Fruit fly (Drosophila melanogaster) whole organism, embryonic: Measurements from ENCODE around the gene CG45100.

Experiments used
- CG10366 ChIP-seq: fragments of 200-800 bp; sonication (Bioruptor generic); IDR thresholded peaks from 2 replicates; pipeline ENCODE4 v1.3.6; 2022; ENCODE audit warnings: missing biosample characterization, missing genetic modification characterization
- CG10462 ChIP-seq: fragments of 200-800 bp; sonication (Bioruptor generic); optimal IDR thresholded peaks from 2 replicates; lab custom pipeline; 2016; ENCODE audit warnings: missing biosample characterization, missing genetic modification characterization
- CG11085 ChIP-seq: fragments of 200-800 bp; sonication (Bioruptor generic); IDR thresholded peaks from 2 replicates; pipeline ENCODE4 v1.3.6; 2022; ENCODE audit warnings: missing biosample characterization, missing genetic modification characterization
- CG12769 ChIP-seq: fragments of 200-800 bp; sonication (Bioruptor generic); optimal IDR thresholded peaks from 2 replicates; lab custom pipeline; 2019; ENCODE audit warnings: missing biosample characterization, mild to moderate bottlenecking, missing genetic modification characterization, moderate library complexity
- CG13287 ChIP-seq: fragments of 200-800 bp; sonication (Bioruptor generic); IDR thresholded peaks from 2 replicates; pipeline ENCODE4 v1.3.6; 2022; ENCODE audit warnings: missing biosample characterization, missing genetic modification characterization; ENCODE audit not compliant: partially characterized antibody
- CG15479 ChIP-seq: fragments of 200-800 bp; sonication (Bioruptor generic); optimal IDR thresholded peaks from 3 replicates; lab custom pipeline; 2019; ENCODE audit warnings: missing biosample characterization, mild to moderate bottlenecking, missing genetic modification characterization, moderate library complexity
- CG16813 ChIP-seq: fragments of 200-800 bp; sonication (Bioruptor generic); IDR thresholded peaks from 3 replicates; pipeline ENCODE4 v1.3.6; 2022; ENCODE audit warnings: missing biosample characterization, missing genetic modification characterization; ENCODE audit not compliant: partially characterized antibody
- CG16863 ChIP-seq: fragments of 200-800 bp; sonication (Bioruptor generic); optimal IDR thresholded peaks from 3 replicates; lab custom pipeline; 2016; ENCODE audit warnings: missing biosample characterization, missing genetic modification characterization
- CG18476 ChIP-seq: fragments of 200-800 bp; sonication (Bioruptor generic); optimal IDR thresholded peaks from 2 replicates; lab custom pipeline; 2016; ENCODE audit warnings: missing biosample characterization, mild to moderate bottlenecking, missing genetic modification characterization
- CG2678 ChIP-seq: fragments of 200-800 bp; sonication (Bioruptor generic); optimal IDR thresholded peaks from 3 replicates; lab custom pipeline; 2019; ENCODE audit warnings: missing biosample characterization, mild to moderate bottlenecking, missing genetic modification characterization, moderate library complexity
- CG30403 ChIP-seq: fragments of 200-800 bp; sonication (Bioruptor generic); optimal IDR thresholded peaks from 3 replicates; lab custom pipeline; 2016; ENCODE audit warnings: missing biosample characterization, missing genetic modification characterization
- CG4404 ChIP-seq: fragments of 200-800 bp; sonication (Bioruptor generic); IDR thresholded peaks from 2 replicates; pipeline ENCODE4 v1.3.6; 2022; ENCODE audit warnings: missing biosample characterization, missing genetic modification characterization
- CG4617 ChIP-seq: fragments of 200-800 bp; sonication (Bioruptor generic); optimal IDR thresholded peaks from 3 replicates; lab custom pipeline; 2016; ENCODE audit warnings: missing biosample characterization, missing genetic modification characterization, borderline replicate concordance
- CG6791 ChIP-seq: fragments of 200-800 bp; sonication (Bioruptor generic); IDR thresholded peaks from 3 replicates; pipeline ENCODE4 v1.3.6; 2022; ENCODE audit warnings: missing biosample characterization, missing genetic modification characterization; ENCODE audit not compliant: partially characterized antibody
- CG7745 ChIP-seq: fragments of 200-800 bp; sonication (Bioruptor generic); optimal IDR thresholded peaks from 2 replicates; lab custom pipeline; 2018; ENCODE audit warnings: missing biosample characterization, mild to moderate bottlenecking, missing genetic modification characterization, moderate library complexity
- CG8281 ChIP-seq: fragments of 200-800 bp; sonication (Bioruptor generic); optimal IDR thresholded peaks from 2 replicates; lab custom pipeline; 2018; ENCODE audit warnings: missing biosample characterization, mild to moderate bottlenecking, missing genetic modification characterization, moderate library complexity
- D19A ChIP-seq: fragments of 200-800 bp; optimal IDR thresholded peaks from 3 replicates; lab custom pipeline; 2019; ENCODE audit warnings: missing biosample characterization, mild to moderate bottlenecking, missing genetic modification characterization, moderate library complexity
- Dip2 ChIP-seq: fragments of 200-800 bp; sonication (Bioruptor generic); IDR thresholded peaks from 2 replicates; pipeline ENCODE4 v1.3.6; 2022; ENCODE audit warnings: missing biosample characterization, missing genetic modification characterization
- HLH3B ChIP-seq: fragments of 200-800 bp; sonication (Bioruptor generic); IDR thresholded peaks from 2 replicates; pipeline ENCODE4 v1.3.6; 2022; ENCODE audit warnings: missing biosample characterization, missing genetic modification characterization
- Lpt ChIP-seq: fragments of >200 bp; optimal IDR thresholded peaks from 2 replicates; lab custom pipeline; 2018; ENCODE audit warnings: missing biosample characterization, missing genetic modification characterization
- Med ChIP-seq: fragments of 200-800 bp; sonication (Bioruptor generic); peaks from one replicate; lab custom pipeline; 2016; ENCODE audit warnings: missing biosample characterization, missing genetic modification characterization, mild to moderate bottlenecking, inconsistent platforms, moderate library complexity
- Myb ChIP-seq: fragments of 200-800 bp; sonication (Bioruptor generic); optimal IDR thresholded peaks from 2 replicates; lab custom pipeline; 2016; ENCODE audit warnings: missing biosample characterization, missing genetic modification characterization
- NfI ChIP-seq: fragments of 200-800 bp; sonication (Bioruptor generic); optimal IDR thresholded peaks from 3 replicates; lab custom pipeline; 2018; ENCODE audit warnings: missing biosample characterization, mild to moderate bottlenecking, missing genetic modification characterization, moderate library complexity
- Sin3A ChIP-seq: fragments of >200 bp; optimal IDR thresholded peaks from 2 replicates; lab custom pipeline; 2018
- ac ChIP-seq: fragments of 200-800 bp; sonication (Bioruptor generic); optimal IDR thresholded peaks from 3 replicates; lab custom pipeline; 2017; ENCODE audit warnings: missing biosample characterization, mild to moderate bottlenecking, missing genetic modification characterization
- bbx ChIP-seq: fragments of 200-800 bp; sonication (Bioruptor generic); IDR thresholded peaks from 2 replicates; pipeline ENCODE4 v1.3.6; 2022; ENCODE audit warnings: missing biosample characterization, missing genetic modification characterization; ENCODE audit not compliant: partially characterized antibody
- crol ChIP-seq: fragments of 200-800 bp; sonication (Bioruptor generic); IDR thresholded peaks from 2 replicates; pipeline ENCODE4 v1.3.6; 2022; ENCODE audit warnings: missing biosample characterization, missing genetic modification characterization
- esg ChIP-seq: fragments of 200-800 bp; sonication (Bioruptor generic); conservative IDR thresholded peaks from 2 replicates; pipeline ENCODE4 v1.3.6; 2022; ENCODE audit warnings: missing biosample characterization, missing genetic modification characterization
- fru ChIP-seq: fragments of >200 bp; optimal IDR thresholded peaks from 2 replicates; lab custom pipeline; 2017
- gcm ChIP-seq: fragments of 200-800 bp; sonication (Bioruptor generic); optimal IDR thresholded peaks from 2 replicates; lab custom pipeline; 2019; ENCODE audit warnings: missing biosample characterization, mild to moderate bottlenecking, missing genetic modification characterization, moderate library complexity
- grau ChIP-seq: fragments of 200-800 bp; optimal IDR thresholded peaks from 3 replicates; lab custom pipeline; 2019; ENCODE audit warnings: missing biosample characterization, mild to moderate bottlenecking, missing genetic modification characterization, moderate library complexity
- gro ChIP-seq: fragments of 200-800 bp; sonication (Bioruptor generic); optimal IDR thresholded peaks from 2 replicates; lab custom pipeline; 2016; ENCODE audit warnings: missing biosample characterization, missing genetic modification characterization
- ham ChIP-seq: fragments of 200-800 bp; sonication (Bioruptor generic); IDR thresholded peaks from 2 replicates; pipeline ENCODE4 v1.3.6; 2022; ENCODE audit warnings: missing biosample characterization, missing genetic modification characterization
- hkb ChIP-seq, 2 experiments: fragments of 200-800 bp in 1 of 2; fragments of >200 bp in 1 of 2; sonication (Bioruptor generic) in 1 of 2; IDR thresholded peaks in 1 of 2; optimal IDR thresholded peaks in 1 of 2; 2 replicates each; pipeline versions ENCODE4 v1.3.6 to Lab custom; 2017 to 2022; ENCODE audit warnings: missing biosample characterization in 1 of 2, missing genetic modification characterization in 1 of 2
- ind ChIP-seq: fragments of 200-800 bp; sonication (Bioruptor generic); optimal IDR thresholded peaks from 3 replicates; lab custom pipeline; 2016; ENCODE audit warnings: missing biosample characterization, missing genetic modification characterization
- insv ChIP-seq, 2 experiments: fragments of 200-800 bp; sonication (Bioruptor generic); optimal IDR thresholded peaks; 3 replicates each; lab custom pipeline; 2016 to 2018; ENCODE audit warnings: missing biosample characterization in 2 of 2, missing genetic modification characterization in 2 of 2
- jumu ChIP-seq: fragments of 200-800 bp; sonication (Bioruptor generic); optimal IDR thresholded peaks from 3 replicates; lab custom pipeline; 2016; ENCODE audit warnings: missing biosample characterization, missing genetic modification characterization
- kah ChIP-seq: fragments of 200-800 bp; sonication (Bioruptor generic); optimal IDR thresholded peaks from 2 replicates; lab custom pipeline; 2018; ENCODE audit warnings: missing biosample characterization, mild to moderate bottlenecking, missing genetic modification characterization
- knrl ChIP-seq: fragments of 200-800 bp; sonication (Bioruptor generic); IDR thresholded peaks from 3 replicates; pipeline ENCODE4 v1.3.6; 2022; ENCODE audit warnings: missing biosample characterization, missing genetic modification characterization; ENCODE audit not compliant: partially characterized antibody
- mirr ChIP-seq: fragments of 200-800 bp; sonication (Bioruptor generic); optimal IDR thresholded peaks from 3 replicates; lab custom pipeline; 2018; ENCODE audit warnings: missing biosample characterization, mild to moderate bottlenecking, missing genetic modification characterization
- mld ChIP-seq: fragments of 200-800 bp; sonication (Bioruptor generic); IDR thresholded peaks from 3 replicates; pipeline ENCODE4 v1.3.6; 2022; ENCODE audit warnings: missing biosample characterization, missing genetic modification characterization; ENCODE audit not compliant: partially characterized antibody
- nau ChIP-seq: fragments of 200-800 bp; sonication (Bioruptor generic); optimal IDR thresholded peaks from 3 replicates; lab custom pipeline; 2017; ENCODE audit warnings: missing biosample characterization, mild to moderate bottlenecking, missing genetic modification characterization, missing genetic modification reagents
- pita ChIP-seq: fragments of 200-800 bp; sonication (Bioruptor generic); optimal IDR thresholded peaks from 2 replicates; lab custom pipeline; 2017; ENCODE audit warnings: missing biosample characterization, mild to moderate bottlenecking, missing genetic modification characterization
- ro ChIP-seq: fragments of 200-800 bp; sonication (Bioruptor generic); IDR thresholded peaks from 2 replicates; pipeline ENCODE4 v1.3.6; 2022; ENCODE audit warnings: missing biosample characterization, missing genetic modification characterization
- salm ChIP-seq: fragments of 200-800 bp; sonication (Bioruptor generic); optimal IDR thresholded peaks from 2 replicates; lab custom pipeline; 2018; ENCODE audit warnings: missing biosample characterization, mild to moderate bottlenecking, missing genetic modification characterization
- slbo ChIP-seq: fragments of 200-800 bp; sonication (Bioruptor generic); IDR thresholded peaks from 2 replicates; pipeline ENCODE4 v1.3.6; 2022; ENCODE audit warnings: missing biosample characterization, missing genetic modification characterization
- tna ChIP-seq: fragments of 200-800 bp; sonication (Bioruptor generic); IDR thresholded peaks from 2 replicates; pipeline ENCODE4 v1.3.6; 2022; ENCODE audit warnings: missing biosample characterization, missing genetic modification characterization; ENCODE audit not compliant: partially characterized antibody
- trem ChIP-seq: fragments of 200-800 bp; optimal IDR thresholded peaks from 3 replicates; lab custom pipeline; 2019; ENCODE audit warnings: missing biosample characterization, mild to moderate bottlenecking, missing genetic modification characterization, moderate library complexity
- yki ChIP-seq: fragments of >200 bp; optimal IDR thresholded peaks from 3 replicates; lab custom pipeline; 2018
- zfh1 ChIP-seq: fragments of 200-800 bp; sonication (Bioruptor generic); IDR thresholded peaks from 3 replicates; pipeline ENCODE4 v1.3.6; 2022; ENCODE audit warnings: missing biosample characterization, missing genetic modification characterization

CG45100 gene

dm6 chr3R:5474551-5474950 lies at the start of gene CG45100, which contains the start of the genes HDAC3 and Hcs (continued):
- no peak for TF ChIP-seq gcm
- no peak for TF ChIP-seq mirr (GFP tag; lab: Kevin White, UChicago)
- TF ChIP-seq CG4617 (GFP tag; lab: Kevin White, UChicago): peak; percentile 64
- TF ChIP-seq zfh1: no peak
- TF ChIP-seq hkb (optimal IDR thresholded peaks at IDR 0.05; lab: Kevin White, UChicago): peak; percentile 87
- no peak for TF ChIP-seq hkb (GFP tag; IDR thresholded peaks at IDR 0.05; lab: Robert Waterston, UW)
- TF ChIP-seq CG8281 (tag; lab: Kevin White, UChicago): no peak
- peak; percentile 31 for TF ChIP-seq trem (tag; lab: Kevin White, UChicago)
- peak; percentile 89 for TF ChIP-seq Sin3A (lab: Kevin White, UChicago)
- TF ChIP-seq fru (lab: Kevin White, UChicago): no peak
- no peak; the same call in 2 of the 3 replicates for TF ChIP-seq mld (GFP tag; lab: Robert Waterston, UW)
- TF ChIP-seq D19A (tag; lab: Kevin White, UChicago): no peak
- TF ChIP-seq slbo (GFP tag; lab: Robert Waterston, UW): peak; percentile 78
- no peak for TF ChIP-seq nau (GFP tag; lab: Kevin White, UChicago)
- peak; percentile 42 for TF ChIP-seq CG4404 (GFP tag; lab: Robert Waterston, UW)
- TF ChIP-seq Dip2: no peak
- TF ChIP-seq ac (GFP tag; lab: Kevin White, UChicago): no peak
- TF ChIP-seq bbx (GFP tag; lab: Robert Waterston, UW): peak; percentile 75
- no peak for TF ChIP-seq CG12769 (tag; lab: Kevin White, UChicago)
- TF ChIP-seq CG11085 (GFP tag; lab: Robert Waterston, UW): no peak
- TF ChIP-seq ind (GFP tag; lab: Kevin White, UChicago): peak; percentile 50
- TF ChIP-seq tna (GFP tag; lab: Robert Waterston, UW): peak; percentile 81

DNA sequence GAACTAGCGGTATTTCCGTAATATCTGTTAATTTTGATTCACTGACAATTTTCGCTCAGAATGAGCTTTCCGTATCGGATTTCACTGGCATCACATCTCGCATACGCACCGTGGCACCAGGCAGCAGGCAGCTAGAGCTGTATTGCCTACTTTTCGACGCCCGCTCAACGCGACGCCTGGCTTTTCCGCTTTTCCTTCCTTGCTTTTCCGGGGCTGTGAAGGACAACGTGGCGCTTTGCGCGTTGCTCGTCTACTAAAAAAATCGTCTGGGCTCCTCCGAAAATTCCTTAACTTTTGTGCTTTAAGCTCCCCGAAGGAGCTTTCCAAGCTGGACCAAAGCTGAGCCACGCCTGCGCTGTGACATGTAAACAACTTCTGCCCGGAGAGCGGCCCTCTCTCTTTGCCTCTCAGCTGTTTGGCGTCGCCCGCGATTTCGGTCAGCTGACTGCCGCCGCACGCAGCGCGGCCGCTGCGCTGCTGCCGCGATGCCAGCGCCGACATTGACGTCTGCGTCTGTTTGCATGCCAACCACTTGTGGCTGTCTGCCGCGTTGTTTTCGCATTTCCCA lies 48.8 kb upstream of the CG45100 start, which contains the start of the genes CG43845 and Nmdar1:
Gene CG43845 (minus strand): TSS at position 51 of the 568 bp plus-strand sequence.
Gene Nmdar1 (minus strand): TSS at position 259 of the 568 bp plus-strand sequence.
- TF ChIP-seq kah (peak; percentile 90), HLH3B (GFP tag; lab: Robert Waterston, UW) (no peak), yki (lab: Kevin White, UChicago) (no peak), grau (tag; lab: Kevin White, UChicago) (no peak), trem (tag; lab: Kevin White, UChicago) (no peak), Dip2 (no peak), CG10366 (GFP tag; lab: Robert Waterston, UW) (no peak), NfI (GFP tag; lab: Kevin White, UChicago) (no peak), salm (tag; lab: Kevin White, UChicago) (no peak), CG2678 (tag; lab: Kevin White, UChicago) (no peak), CG10462 (GFP tag; lab: Kevin White, UChicago) (no peak), Med (GFP tag; lab: Kevin White, UChicago) (peak; percentile 72), CG18476 (no peak), CG30403 (no peak), CG6791 (no peak), jumu (no peak), Lpt (GFP tag; lab: Kevin White, UChicago) (no peak), insv (GFP tag; optimal IDR thresholded peaks at IDR 0.05; lab: Kevin White, UChicago) (no peak), ham (no peak), pita (GFP tag; lab: Kevin White, UChicago) (no peak), CG7745 (tag; lab: Kevin White, UChicago) (no peak), CG13287 (GFP tag; lab: Robert Waterston, UW) (peak; percentile 68), CG16813 (GFP tag; lab: Robert Waterston, UW) (no peak), gro (GFP tag; lab: Kevin White, UChicago) (no peak), CG15479 (GFP tag; lab: Kevin White, UChicago) (no peak), knrl (GFP tag; lab: Robert Waterston, UW) (no peak), crol (no peak), CG16863 (GFP tag; lab: Kevin White, UChicago) (no peak), Myb (GFP tag; lab: Kevin White, UChicago) (no peak), esg (GFP tag; lab: Robert Waterston, UW) (no peak), ro (no peak)
